Worm (Caenorhabditis elegans) whole organism, L1 larva: ENCODE results near the gene mxl-3.

Experiments
- dpl-1 ChIP-seq, 3 experiments: fragments of 150-350 bp in 2 of 3; sonication (generic microtip) in 1 of 3; optimal IDR thresholded peaks; 2 replicates each; lab custom pipeline; 2014 to 2017; ENCODE audit warnings: missing biosample characterization in 3 of 3, missing genetic modification characterization in 3 of 3, missing genetic modification reagents in 3 of 3
- dsc-1 ChIP-seq: sonication (generic microtip); optimal IDR thresholded peaks from 2 replicates; lab custom pipeline; 2016; ENCODE audit warnings: mild to moderate bottlenecking, missing genetic modification characterization, missing compliant biosample characterization

DNA sequence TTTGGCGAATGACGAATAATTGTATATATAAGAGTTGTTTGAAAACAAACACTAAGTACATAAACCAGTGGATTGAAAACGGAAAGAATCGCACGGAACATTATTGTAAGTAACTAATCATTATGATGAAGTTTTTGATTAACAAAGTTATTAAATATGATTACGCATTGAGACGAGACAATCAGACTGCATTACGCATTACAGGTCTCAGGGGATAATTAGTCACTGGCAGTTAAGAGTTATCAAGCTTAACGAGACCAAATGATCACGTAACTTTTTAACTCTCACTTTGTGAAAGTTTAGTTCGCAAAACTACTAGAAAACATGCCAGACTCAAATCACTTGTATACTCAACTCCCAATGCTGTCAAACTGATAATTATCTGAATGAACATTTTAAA is 47.2 kb downstream of the mxl-3 start, which contains the start of gene srd-42:
- TF ChIP-seq dsc-1 (tag; lab: Kevin White, UChicago) (no peak), dpl-1 (GFP tag; optimal IDR thresholded peaks at IDR 0.05; lab: Kevin White, UChicago) (no peak)
